Worm (Caenorhabditis elegans) whole organism, late embryonic: Measurements from ENCODE around the gene alkb-8.

ENCODE experiments used
- ceh-31 ChIP-seq: sonication (generic microtip); optimal IDR thresholded peaks from 2 replicates; lab custom pipeline; 2016; ENCODE audit warnings: missing genetic modification characterization, missing compliant biosample characterization
- ceh-34 ChIP-seq: sonication (generic microtip); optimal IDR thresholded peaks from 2 replicates; lab custom pipeline; 2016; ENCODE audit warnings: mild to moderate bottlenecking, missing genetic modification characterization, missing compliant biosample characterization
- dmd-4 ChIP-seq: sonication (generic microtip); optimal IDR thresholded peaks from 2 replicates; lab custom pipeline; 2016; ENCODE audit warnings: borderline replicate concordance, missing genetic modification characterization, missing compliant biosample characterization
- gmeb-2 ChIP-seq: sonication (generic microtip); optimal IDR thresholded peaks from 2 replicates; lab custom pipeline; 2016; ENCODE audit warnings: missing genetic modification characterization, inconsistent platforms, missing compliant biosample characterization
- madf-2 ChIP-seq: sonication (generic microtip); optimal IDR thresholded peaks from 2 replicates; lab custom pipeline; 2017; ENCODE audit warnings: missing genetic modification characterization, missing compliant biosample characterization
- pax-1 ChIP-seq: fragments of 150-350 bp; optimal IDR thresholded peaks from 2 replicates; lab custom pipeline; 2014; ENCODE audit warnings: missing biosample characterization, missing genetic modification characterization
- sdc-2 ChIP-seq: sonication (generic microtip); optimal IDR thresholded peaks from 2 replicates; lab custom pipeline; 2016; ENCODE audit warnings: missing genotype, missing genetic modification characterization, missing compliant biosample characterization
- unc-3 ChIP-seq, 2 experiments: fragments of 200-800 bp in 1 of 2; sonication (Bioruptor generic) in 1 of 2; sonication (generic microtip) in 1 of 2; conservative IDR thresholded peaks in 1 of 2; optimal IDR thresholded peaks in 1 of 2; 2 replicates each; pipeline versions ENCODE4 v1.3.6 to Lab custom; 2016 to 2022; ENCODE audit warnings: missing compliant biosample characterization in 2 of 2, missing genetic modification characterization in 2 of 2, missing genetic modification reagents in 1 of 2
- ztf-16 ChIP-seq: sonication (generic microtip); optimal IDR thresholded peaks from 2 replicates; lab custom pipeline; 2017; ENCODE audit warnings: missing genetic modification characterization, missing compliant biosample characterization

ce11 chrIII:3703397-3703796, 5.7 kb upstream of the alkb-8 start, which contains the start of gene C14B1.3:
- TF ChIP-seq ceh-31 (tag; lab: Kevin White, UChicago) (no peak), sdc-2 (no peak), dmd-4 (tag; lab: Kevin White, UChicago) (no peak), ztf-16 (tag; lab: Kevin White, UChicago) (no peak), unc-3 (GFP tag; conservative IDR thresholded peaks at IDR 0.05; lab: Robert Waterston, UW) (no peak), unc-3 (tag; optimal IDR thresholded peaks at IDR 0.05; lab: Kevin White, UChicago) (no peak), ceh-34 (tag; lab: Kevin White, UChicago) (no peak), gmeb-2 (tag; lab: Kevin White, UChicago) (no peak), pax-1 (no peak), madf-2 (no peak)
